Fruit fly (Drosophila melanogaster) Kc167 (cell line): ENCODE data around the gene CG33172.

Experiments used
- h ChIP-seq: fragments of >200 bp; optimal IDR thresholded peaks from 3 replicates; lab custom pipeline; 2018; ENCODE audit warnings: missing external identifiers
- insv ChIP-seq: fragments of >200 bp; optimal IDR thresholded peaks from 3 replicates; lab custom pipeline; 2018; ENCODE audit warnings: missing external identifiers

dm6 chrX:15805523-15805922 lies 36.1 kb downstream of the CG33172 start:
- TF ChIP-seq h (no peak), insv (no peak)
